Worm (Caenorhabditis elegans): ENCODE measurements around the gene nas-33.

DNA sequence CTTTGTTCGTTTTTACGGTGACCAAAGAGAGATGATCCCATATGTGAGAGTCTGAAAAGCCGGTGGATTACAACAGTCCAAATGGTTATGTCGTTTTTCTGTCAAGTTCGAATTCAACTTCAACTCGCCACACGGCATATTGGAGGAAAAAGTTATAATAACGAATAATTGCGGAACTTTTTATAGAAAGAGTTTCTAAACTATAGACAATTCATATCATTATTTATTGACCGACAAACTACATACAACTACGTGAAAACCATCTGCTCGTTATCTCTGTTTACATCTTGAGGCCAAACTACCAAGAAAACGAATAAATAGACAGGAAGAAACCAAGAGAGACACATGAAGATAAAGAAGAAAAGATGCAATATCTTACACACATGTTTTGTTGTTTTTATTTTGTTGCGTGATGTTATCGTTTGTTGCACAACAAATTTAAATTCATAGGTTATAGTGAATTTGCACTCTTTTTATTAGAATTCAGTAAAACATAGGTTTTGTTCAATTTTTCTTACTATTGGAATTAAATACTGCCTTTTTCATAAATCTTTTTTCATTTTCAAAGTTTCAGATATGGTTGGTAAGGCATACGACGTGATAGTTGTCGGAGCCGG is 18.7 kb upstream of the nas-33 start, which contains the start of the genes C15B12.4 and C15B12.8:
- TF ChIP-seq nhr-11 (tag; optimal IDR thresholded peaks at IDR 0.05): no peak
- no peak for TF ChIP-seq nhr-10 (tag; optimal IDR thresholded peaks at IDR 0.05)
- TF ChIP-seq ceh-82 (tag; optimal IDR thresholded peaks at IDR 0.05): no peak
- no peak for TF ChIP-seq lin-13 (GFP tag; optimal IDR thresholded peaks at IDR 0.05)
- no peak for TF ChIP-seq ztf-11 (tag; optimal IDR thresholded peaks at IDR 0.05)
- no peak for TF ChIP-seq fos-1 (tag; optimal IDR thresholded peaks at IDR 0.05)
- TF ChIP-seq skn-1 (tag; optimal IDR thresholded peaks at IDR 0.05): no peak
- TF ChIP-seq unc-39 (tag; optimal IDR thresholded peaks at IDR 0.05): no peak
- no peak for TF ChIP-seq F13H6.1 (tag; optimal IDR thresholded peaks at IDR 0.05)
- TF ChIP-seq nhr-237 (tag; optimal IDR thresholded peaks at IDR 0.05): no peak
- TF ChIP-seq crh-2 (tag; optimal IDR thresholded peaks at IDR 0.05): no peak
- TF ChIP-seq nhr-77 (tag; optimal IDR thresholded peaks at IDR 0.05): no peak
